Worm (Caenorhabditis elegans) whole organism, midembryonic: ENCODE results near the gene chc-1.

Source experiments
- T22C8.4 ChIP-seq: fragments of 200-800 bp; sonication (Bioruptor generic); IDR thresholded peaks from 2 replicates; pipeline ENCODE4 v1.3.6; 2022; ENCODE audit warnings: missing genetic modification characterization, missing compliant biosample characterization
- cog-1 ChIP-seq: sonication (generic microtip); optimal IDR thresholded peaks from 2 replicates; lab custom pipeline; 2016; ENCODE audit warnings: missing genetic modification characterization, missing compliant biosample characterization
- flt-1 ChIP-seq: fragments of 200-800 bp; sonication (Bioruptor generic); IDR thresholded peaks from 2 replicates; pipeline ENCODE4 v1.3.6; 2022; ENCODE audit warnings: missing genetic modification characterization, missing compliant biosample characterization
- med-1 ChIP-seq: sonication (generic microtip); optimal IDR thresholded peaks from 2 replicates; lab custom pipeline; 2017; ENCODE audit warnings: missing genetic modification characterization, mild to moderate bottlenecking, missing compliant biosample characterization, antibody characterized with exemption, missing genetic modification reagents; ENCODE audit not compliant: insufficient read depth
- tab-1 ChIP-seq: fragments of 200-800 bp; sonication (Bioruptor generic); IDR thresholded peaks from 2 replicates; pipeline ENCODE4 v1.3.6; 2022; ENCODE audit warnings: missing genetic modification characterization, missing compliant biosample characterization
- ztf-23 ChIP-seq: fragments of 200-800 bp; sonication (Bioruptor generic); IDR thresholded peaks from 2 replicates; pipeline ENCODE4 v1.3.6; 2022; ENCODE audit warnings: missing genetic modification reagents, missing genetic modification characterization, missing compliant biosample characterization
- ztf-29 ChIP-seq: fragments of 200-800 bp; sonication (Bioruptor generic); IDR thresholded peaks from 2 replicates; pipeline ENCODE4 v1.3.6; 2022; ENCODE audit warnings: missing genetic modification reagents, missing genetic modification characterization, missing compliant biosample characterization

- TF ChIP-seq tab-1 (GFP tag; lab: Robert Waterston, UW) (no peak), flt-1 (GFP tag; lab: Robert Waterston, UW) (no peak), T22C8.4 (GFP tag; lab: Robert Waterston, UW) (no peak), med-1 (GFP tag; lab: Kevin White, UChicago) (no peak), ztf-29 (GFP tag; lab: Robert Waterston, UW) (no peak), ztf-23 (no peak), cog-1 (tag; lab: Kevin White, UChicago) (no peak)
Observed at ce11 chrIII:10244013-10244412, 40.4 kb downstream of the chc-1 start.
